Fruit fly (Drosophila melanogaster) whole organism, embryonic: ENCODE measurements around the gene CG10031.

ENCODE experiments used
- ATbp ChIP-seq: fragments of 200-800 bp; sonication (Bioruptor generic); optimal IDR thresholded peaks from 2 replicates; lab custom pipeline; 2017; ENCODE audit warnings: missing biosample characterization, mild to moderate bottlenecking, missing genetic modification characterization, missing genetic modification reagents
- Asciz ChIP-seq: fragments of 200-800 bp; sonication (Bioruptor generic); optimal IDR thresholded peaks from 2 replicates; lab custom pipeline; 2017; ENCODE audit warnings: missing biosample characterization, mild to moderate bottlenecking, missing genetic modification characterization, missing genetic modification reagents
- Atf-2 ChIP-seq: fragments of 200-800 bp; sonication (Bioruptor generic); optimal IDR thresholded peaks from 2 replicates; lab custom pipeline; 2016; ENCODE audit warnings: missing biosample characterization, missing genetic modification characterization
- CG10979 ChIP-seq: fragments of 200-800 bp; sonication (Bioruptor generic); optimal IDR thresholded peaks from 2 replicates; lab custom pipeline; 2018; ENCODE audit warnings: missing biosample characterization, mild to moderate bottlenecking, missing genetic modification characterization, moderate library complexity
- CG11456 ChIP-seq: fragments of 200-800 bp; sonication (Bioruptor generic); IDR thresholded peaks from 3 replicates; pipeline ENCODE4 v1.3.6; 2022; ENCODE audit warnings: missing biosample characterization, missing genetic modification characterization
- CG12391 ChIP-seq: fragments of 200-800 bp; sonication (Bioruptor generic); optimal IDR thresholded peaks from 3 replicates; lab custom pipeline; 2018; ENCODE audit warnings: missing biosample characterization, mild to moderate bottlenecking, missing genetic modification characterization, moderate library complexity
- CG16813 ChIP-seq: fragments of 200-800 bp; sonication (Bioruptor generic); IDR thresholded peaks from 3 replicates; pipeline ENCODE4 v1.3.6; 2022; ENCODE audit warnings: missing biosample characterization, missing genetic modification characterization; ENCODE audit not compliant: partially characterized antibody
- CG2202 ChIP-seq: fragments of 200-800 bp; sonication (Bioruptor generic); optimal IDR thresholded peaks from 2 replicates; lab custom pipeline; 2018; ENCODE audit warnings: missing biosample characterization, mild to moderate bottlenecking, missing genetic modification characterization
- CG30431 ChIP-seq: fragments of 200-800 bp; sonication (Bioruptor generic); optimal IDR thresholded peaks from 2 replicates; lab custom pipeline; 2017; ENCODE audit warnings: missing biosample characterization, missing genetic modification characterization
- CG31224 ChIP-seq: fragments of 200-800 bp; sonication (Bioruptor generic); IDR thresholded peaks from 2 replicates; pipeline ENCODE4 v1.3.6; 2022; ENCODE audit warnings: missing biosample characterization, missing genetic modification characterization
- CG3407 ChIP-seq: fragments of 200-800 bp; sonication (Bioruptor generic); optimal IDR thresholded peaks from 2 replicates; lab custom pipeline; 2018; ENCODE audit warnings: missing biosample characterization, mild to moderate bottlenecking, missing genetic modification characterization
- CG4404 ChIP-seq: fragments of 200-800 bp; sonication (Bioruptor generic); IDR thresholded peaks from 2 replicates; pipeline ENCODE4 v1.3.6; 2022; ENCODE audit warnings: missing biosample characterization, missing genetic modification characterization
- CG4617 ChIP-seq: fragments of 200-800 bp; sonication (Bioruptor generic); optimal IDR thresholded peaks from 3 replicates; lab custom pipeline; 2016; ENCODE audit warnings: missing biosample characterization, missing genetic modification characterization, borderline replicate concordance
- CG7839 ChIP-seq: fragments of 200-800 bp; sonication (Bioruptor generic); optimal IDR thresholded peaks from 3 replicates; lab custom pipeline; 2018; ENCODE audit warnings: missing biosample characterization, mild to moderate bottlenecking, missing genetic modification characterization, moderate library complexity
- CkIIα-i1 ChIP-seq: fragments of 200-800 bp; sonication (Bioruptor generic); IDR thresholded peaks from 2 replicates; pipeline ENCODE4 v1.3.6; 2022; ENCODE audit warnings: missing biosample characterization, missing genetic modification characterization
- Eip74EF ChIP-seq, 2 experiments: fragments of 200-800 bp in 1 of 2; fragments of >200 bp in 1 of 2; sonication (Bioruptor generic) in 1 of 2; optimal IDR thresholded peaks; 2 replicates each; lab custom pipeline; 2017 to 2019; ENCODE audit warnings: missing biosample characterization in 2 of 2, missing genetic modification characterization in 2 of 2, mild to moderate bottlenecking in 1 of 2, moderate library complexity in 1 of 2
- Elba2 ChIP-seq: fragments of 200-800 bp; sonication (Bioruptor generic); optimal IDR thresholded peaks from 3 replicates; lab custom pipeline; 2016; ENCODE audit warnings: missing biosample characterization, missing genetic modification characterization
- Hr3 ChIP-seq: fragments of 200-800 bp; sonication (Bioruptor generic); optimal IDR thresholded peaks from 3 replicates; lab custom pipeline; 2016; ENCODE audit warnings: missing biosample characterization, missing genetic modification characterization
- Hr78 ChIP-seq, 2 experiments: fragments of 200-800 bp in 1 of 2; fragments of >200 bp in 1 of 2; sonication (Bioruptor generic) in 1 of 2; optimal IDR thresholded peaks; 2 replicates each; lab custom pipeline; 2017 to 2019; ENCODE audit warnings: missing biosample characterization in 2 of 2, missing genetic modification characterization in 2 of 2, mild to moderate bottlenecking in 1 of 2, moderate library complexity in 1 of 2
- Oaz ChIP-seq: fragments of 200-800 bp; sonication (Bioruptor generic); IDR thresholded peaks from 2 replicates; pipeline ENCODE4 v1.3.6; 2022; ENCODE audit warnings: missing biosample characterization, missing genetic modification characterization
- amos ChIP-seq: fragments of 200-800 bp; sonication (Bioruptor generic); IDR thresholded peaks from 2 replicates; pipeline ENCODE4 v1.3.6; 2022; ENCODE audit warnings: missing biosample characterization, missing genetic modification characterization; ENCODE audit not compliant: partially characterized antibody
- ase ChIP-seq: fragments of 200-800 bp; sonication (Bioruptor generic); IDR thresholded peaks from 3 replicates; pipeline ENCODE4 v1.3.6; 2022; ENCODE audit warnings: missing biosample characterization, missing genetic modification characterization
- crol ChIP-seq: fragments of 200-800 bp; sonication (Bioruptor generic); IDR thresholded peaks from 2 replicates; pipeline ENCODE4 v1.3.6; 2022; ENCODE audit warnings: missing biosample characterization, missing genetic modification characterization
- dan ChIP-seq: fragments of 200-800 bp; sonication (Bioruptor generic); IDR thresholded peaks from 2 replicates; pipeline ENCODE4 v1.3.6; 2022; ENCODE audit warnings: missing biosample characterization, missing genetic modification characterization
- lmd ChIP-seq: fragments of 200-800 bp; sonication (Bioruptor generic); IDR thresholded peaks from 2 replicates; pipeline ENCODE4 v1.3.6; 2022; ENCODE audit warnings: missing biosample characterization, missing genetic modification characterization
- lov ChIP-seq, 2 experiments: fragments of 200-800 bp in 1 of 2; fragments of >200 bp in 1 of 2; sonication (Bioruptor generic) in 1 of 2; IDR thresholded peaks in 1 of 2; optimal IDR thresholded peaks in 1 of 2; 2 replicates in 1 of 2; 3 replicates in 1 of 2; pipeline versions ENCODE4 v1.3.6 to Lab custom; 2017 to 2022; ENCODE audit warnings: missing biosample characterization in 1 of 2, missing genetic modification characterization in 1 of 2
- tgo ChIP-seq: fragments of 200-800 bp; sonication (Bioruptor generic); IDR thresholded peaks from 3 replicates; pipeline ENCODE4 v1.3.6; 2022; ENCODE audit warnings: missing biosample characterization, missing genetic modification characterization
- toy ChIP-seq: fragments of 200-800 bp; sonication (Bioruptor generic); IDR thresholded peaks from 2 replicates; pipeline ENCODE4 v1.3.6; 2022; ENCODE audit warnings: missing biosample characterization, missing genetic modification characterization
- trh ChIP-seq: fragments of 200-800 bp; sonication (Bioruptor generic); optimal IDR thresholded peaks from 2 replicates; lab custom pipeline; 2016; ENCODE audit warnings: missing biosample characterization, missing genetic modification characterization
- wdn ChIP-seq: fragments of 200-800 bp; sonication (Bioruptor generic); IDR thresholded peaks from 2 replicates; pipeline ENCODE4 v1.3.6; 2022; ENCODE audit warnings: missing biosample characterization, missing genetic modification characterization
- zf30C ChIP-seq: fragments of 200-800 bp; sonication (Bioruptor generic); optimal IDR thresholded peaks from 3 replicates; lab custom pipeline; 2018; ENCODE audit warnings: missing biosample characterization, mild to moderate bottlenecking, missing genetic modification characterization

The CG10031 gene

DNA sequence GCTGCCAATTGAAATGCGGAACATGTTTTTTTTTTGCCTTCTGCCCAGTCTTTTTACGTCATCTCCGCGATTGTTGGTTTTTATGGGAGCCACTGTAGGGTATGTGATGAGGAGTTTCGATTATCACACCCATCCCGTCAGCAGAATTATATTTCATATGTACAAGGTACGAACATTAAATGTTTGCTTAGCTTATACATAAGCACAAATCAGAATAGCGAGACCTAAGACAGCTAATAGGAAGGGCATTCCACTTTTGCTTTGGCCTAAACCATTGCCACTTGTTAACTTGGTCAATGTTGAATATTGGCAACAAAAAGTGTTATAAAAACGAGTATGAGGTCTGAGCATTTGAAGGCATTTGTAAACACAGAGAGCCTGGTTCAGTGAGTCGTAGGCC lies 4.4 kb upstream of the CG10031 start, which contains the start of gene CG2816 (continued):
- TF ChIP-seq Atf-2 (GFP tag; lab: Kevin White, UChicago) (peak; percentile 63), Elba2 (GFP tag; lab: Kevin White, UChicago) (no peak), zf30C (no peak), CG3407 (GFP tag; lab: Kevin White, UChicago) (no peak), CG16813 (GFP tag; lab: Robert Waterston, UW) (no peak)

DNA sequence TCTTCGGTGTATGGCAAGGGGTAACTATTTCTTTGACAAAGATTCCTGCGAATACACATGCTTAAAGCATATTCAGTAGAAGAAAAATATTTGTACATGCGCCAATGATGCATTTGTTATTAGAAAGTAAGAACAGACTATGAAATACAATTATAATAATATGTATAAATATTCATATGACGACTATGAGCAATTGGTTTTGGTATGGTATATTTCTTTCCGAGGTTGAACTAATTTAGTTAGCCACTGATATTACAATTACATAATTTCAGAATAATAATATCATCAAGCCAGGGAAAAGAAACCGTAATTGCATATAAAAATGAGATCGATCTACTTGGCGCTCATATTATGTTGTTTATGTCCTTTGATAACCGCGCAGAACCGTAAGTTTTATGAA lies 2.6 kb upstream of the CG10031 start, which contains the start of gene CG43145:
TSS of gene CG43145 (plus strand) at position 301 of the 400 bp plus-strand sequence.
- TF ChIP-seq CG10979 (tag; lab: Kevin White, UChicago) (no peak), trh (GFP tag; lab: Kevin White, UChicago) (no peak), Asciz (no peak), wdn (GFP tag; lab: Robert Waterston, UW) (no peak), tgo (GFP tag; lab: Robert Waterston, UW) (no peak), Hr78 (GFP tag; optimal IDR thresholded peaks at IDR 0.05; lab: Kevin White, UChicago) (no peak), Hr3 (GFP tag; lab: Kevin White, UChicago) (no peak), CG11456 (GFP tag; lab: Robert Waterston, UW) (no peak), lov (optimal IDR thresholded peaks at IDR 0.05; lab: Kevin White, UChicago) (no peak), lov (GFP tag; IDR thresholded peaks at IDR 0.05; lab: Robert Waterston, UW) (no peak), ATbp (GFP tag; lab: Kevin White, UChicago) (no peak), ase (GFP tag; lab: Robert Waterston, UW) (no peak), Oaz (GFP tag; lab: Robert Waterston, UW) (no peak)

dm6 chr2L:3700990-3701389 lies 2.1 kb upstream of the CG10031 start, which contains the start of gene CG42467:
CG42467 (plus strand) TSS chr2L:3701290.
- TF ChIP-seq toy (GFP tag; lab: Robert Waterston, UW) = no peak
- no peak for TF ChIP-seq CkIIα-i1
- no peak for TF ChIP-seq CG31224 (GFP tag; lab: Robert Waterston, UW)
- no peak for TF ChIP-seq lmd (GFP tag; lab: Robert Waterston, UW)

- TF ChIP-seq CG7839 (tag; lab: Kevin White, UChicago) (no peak), CG12391 (tag; lab: Kevin White, UChicago) (no peak), CG4404 (no peak)
Measured at dm6 chr2L:3700374-3700773, 1.5 kb upstream of the CG10031 start, which contains the start of gene Sfp24C1. Sfp24C1 (plus strand) TSS chr2L:3700674.

- TF ChIP-seq amos (GFP tag; lab: Robert Waterston, UW) = no peak
Measured at dm6 chr2L:3699895-3700294, 1.0 kb upstream of the CG10031 start, which contains the start of gene CG42465. CG42465 (plus strand) TSS chr2L:3700195.

dm6 chr2L:3697772-3698171 lies 1.1 kb downstream of the CG10031 start, which contains the start of gene CG3604:
CG3604 (minus strand) TSS chr2L:3697872.
- TF ChIP-seq CG2202 (tag; lab: Kevin White, UChicago) (no peak), crol (GFP tag; lab: Robert Waterston, UW) (no peak), Eip74EF (GFP tag; optimal IDR thresholded peaks at IDR 0.05; lab: Kevin White, UChicago) (peak in 1 of 2 experiments; percentile 14), CG4617 (no peak), dan (GFP tag; lab: Robert Waterston, UW) (no peak), CG30431 (GFP tag; lab: Kevin White, UChicago) (no peak)
